Fruit fly (Drosophila melanogaster) S2 (cell line): ENCODE results near the gene GstD1.

Experiments used
- CG8478 ChIP-seq: fragments of >200 bp; optimal IDR thresholded peaks from 2 replicates; lab custom pipeline; 2018
- CTCF ChIP-seq, 2 experiments: fragments of >200 bp; optimal IDR thresholded peaks; 2 replicates each; lab custom pipeline; 2018

The GstD1 gene

DNA sequence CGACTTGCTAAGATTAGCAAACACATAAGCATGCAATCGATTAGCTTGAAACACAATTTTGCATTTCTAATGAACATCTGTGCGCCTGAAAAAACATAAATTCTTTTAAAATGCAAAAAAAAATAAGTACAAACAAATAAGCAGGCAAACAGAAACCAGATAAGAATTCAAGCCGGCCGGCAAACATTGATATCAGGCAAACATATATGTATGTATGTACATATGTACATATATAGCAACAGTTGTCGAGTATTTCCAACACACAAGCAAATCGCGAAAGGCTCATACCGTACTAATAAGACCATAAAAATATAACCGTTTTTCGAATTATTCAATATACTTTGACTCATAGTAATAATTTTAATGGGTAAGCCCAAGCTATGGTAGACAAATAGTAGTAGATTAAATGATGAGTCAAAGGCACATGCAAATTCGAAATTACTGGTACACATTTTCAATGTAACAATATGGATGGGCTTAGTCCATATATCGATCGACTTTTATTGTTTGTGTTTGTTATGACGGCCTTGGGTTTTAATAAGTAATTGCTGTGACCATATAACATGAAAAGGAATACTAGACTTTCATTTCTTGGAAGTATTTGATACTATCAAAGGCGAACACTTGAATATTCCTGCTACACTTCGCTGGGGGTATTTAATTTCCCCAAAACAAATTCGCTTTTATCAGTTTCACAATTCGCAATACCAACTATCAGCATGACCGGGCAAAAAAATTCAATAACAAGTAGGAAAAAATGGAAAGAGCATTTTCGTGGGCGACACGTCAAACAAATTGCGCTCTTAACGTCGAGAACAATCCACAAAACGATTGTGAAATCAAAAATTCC, 950 bp upstream of the GstD1 start:
- no peak for TF ChIP-seq CG8478 (lab: Kevin White, UChicago)
- TF ChIP-seq CTCF (optimal IDR thresholded peaks at IDR 0.05; lab: Kevin White, UChicago), result no peak

DNA sequence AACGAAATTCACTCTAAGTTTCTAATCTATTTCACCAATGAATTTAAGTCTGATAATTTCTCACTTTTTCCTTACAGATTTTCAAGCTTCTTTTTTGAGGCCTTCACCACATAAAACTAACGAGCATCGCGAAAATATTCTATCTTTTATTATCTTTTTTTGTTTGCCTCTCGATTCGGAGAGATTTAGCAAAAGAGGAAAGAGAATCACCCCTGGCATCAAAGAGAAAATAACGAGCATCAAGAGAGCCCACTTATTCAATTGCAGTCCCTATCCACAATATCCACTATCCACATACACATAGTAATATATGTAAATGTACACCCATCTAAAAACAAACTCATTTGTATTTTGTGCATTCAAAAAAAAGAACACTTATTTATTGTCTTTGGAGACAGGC, 1.6 kb downstream of the GstD1 start, which contains the start of gene GstD9:
GstD9 (minus strand) TSS at position 101 of the 400 bp plus-strand sequence.
- no peak for TF ChIP-seq CTCF (optimal IDR thresholded peaks at IDR 0.05; lab: Kevin White, UChicago)
- TF ChIP-seq CG8478 (lab: Kevin White, UChicago), result no peak

DNA sequence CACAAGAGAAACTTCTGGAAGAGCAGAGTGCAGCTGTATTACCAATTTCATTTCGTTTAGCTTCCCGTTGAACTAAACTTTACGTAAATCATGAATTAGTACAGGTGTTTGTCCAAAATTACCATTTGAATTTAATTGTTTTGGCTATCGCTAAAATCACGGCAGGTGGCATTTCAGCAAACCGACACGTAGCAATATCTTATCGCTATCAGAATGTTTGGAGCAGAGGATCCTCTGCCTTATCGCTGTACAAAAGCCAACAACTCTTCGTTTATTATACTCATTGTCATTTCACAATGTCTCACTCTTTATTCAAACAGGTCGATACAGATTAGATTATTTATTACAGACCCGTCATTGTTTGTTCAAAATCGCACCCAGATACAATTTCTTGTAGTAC, 3.2 kb downstream of the GstD1 start:
- no peak for TF ChIP-seq CG8478 (lab: Kevin White, UChicago)
- TF ChIP-seq CTCF (optimal IDR thresholded peaks at IDR 0.05; lab: Kevin White, UChicago), result no peak

DNA sequence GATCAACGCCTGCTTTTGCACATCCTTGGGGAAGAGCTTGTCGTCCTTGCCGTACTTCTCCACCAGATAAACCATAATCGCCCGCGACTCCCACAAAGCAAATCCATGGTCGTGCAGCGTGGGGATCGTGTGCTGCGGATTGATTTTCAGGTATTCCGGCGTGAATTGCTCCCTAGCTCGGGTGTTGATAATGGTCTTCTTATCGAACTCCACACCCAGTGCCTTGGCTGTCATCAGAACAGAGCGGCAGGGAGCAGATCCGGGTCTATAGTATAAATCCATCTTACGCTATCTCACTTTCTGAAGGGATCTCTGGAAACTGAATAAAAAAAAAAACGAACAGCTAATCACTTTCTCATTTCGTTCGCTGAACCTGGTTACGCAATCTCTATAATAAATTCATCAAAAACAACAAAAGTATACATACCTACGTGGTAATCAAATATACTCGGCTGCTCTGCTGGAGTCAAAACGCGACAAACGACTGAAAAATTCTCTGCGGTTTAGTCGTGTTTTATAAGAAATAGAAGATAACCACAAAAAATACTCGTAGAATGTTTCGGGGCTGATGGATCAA, 3.7 kb downstream of the GstD1 start, which contains the start of gene GstD10:
GstD10 (minus strand) TSS at position 472 of the 577 bp plus-strand sequence.
- no peak for TF ChIP-seq CTCF (optimal IDR thresholded peaks at IDR 0.05; lab: Kevin White, UChicago)
- TF ChIP-seq CG8478 (lab: Kevin White, UChicago), result no peak

- no peak for TF ChIP-seq CTCF (optimal IDR thresholded peaks at IDR 0.05; lab: Kevin White, UChicago)
- no peak for TF ChIP-seq CG8478 (lab: Kevin White, UChicago)
Observed at dm6 chr3R:12364580-12364979, 4.5 kb downstream of the GstD1 start, which contains the start of gene Tim17a1. Tim17a1 (minus strand) TSS chr3R:12364680.

DNA sequence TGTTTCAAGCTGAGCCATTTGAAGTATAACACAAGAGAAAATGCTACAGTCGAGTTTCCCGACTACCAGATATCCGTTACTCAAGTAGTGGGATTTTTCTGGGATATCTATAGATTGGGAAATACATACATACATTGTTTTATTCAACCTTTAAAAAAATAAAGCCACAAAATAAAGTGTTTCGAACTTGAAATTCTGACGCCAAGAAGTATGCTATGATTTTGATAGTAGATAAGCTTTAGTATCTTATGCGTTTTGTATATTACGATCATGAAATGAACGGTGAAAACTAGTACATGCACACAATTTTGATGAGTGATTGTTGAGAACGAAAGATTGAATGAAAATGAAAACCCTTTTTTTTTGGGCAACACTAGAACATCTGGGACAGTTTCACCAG, 5.5 kb downstream of the GstD1 start:
- TF ChIP-seq CTCF (optimal IDR thresholded peaks at IDR 0.05; lab: Kevin White, UChicago) (no peak), CG8478 (lab: Kevin White, UChicago) (no peak)

DNA sequence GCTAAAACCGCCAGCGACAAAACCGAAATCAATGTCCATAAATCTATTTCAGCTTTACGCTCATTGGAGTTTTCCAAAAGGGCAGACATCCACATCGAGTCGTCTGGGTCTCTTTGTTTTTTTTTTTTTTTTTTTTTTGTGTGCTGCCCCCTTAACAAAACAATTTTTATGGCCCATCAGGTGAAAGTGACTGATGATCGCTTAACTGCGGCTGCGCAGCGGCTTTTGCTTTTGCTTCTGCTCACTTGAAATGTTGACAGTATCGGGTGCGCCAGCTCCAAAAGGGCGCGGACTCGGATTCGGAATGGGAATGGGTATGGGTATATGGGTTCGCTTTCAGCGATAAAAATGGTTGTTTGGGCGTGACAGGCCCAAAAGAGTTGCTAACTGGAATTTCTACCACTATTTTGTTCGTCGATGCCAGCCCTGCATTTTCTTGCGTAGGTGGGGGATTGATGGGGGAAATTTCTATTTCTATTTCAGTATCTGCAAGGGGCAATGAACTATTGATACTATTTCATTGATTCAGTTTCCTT, 7.0 kb downstream of the GstD1 start:
- TF ChIP-seq CG8478 (lab: Kevin White, UChicago), result no peak
- no peak for TF ChIP-seq CTCF (optimal IDR thresholded peaks at IDR 0.05; lab: Kevin White, UChicago)

DNA sequence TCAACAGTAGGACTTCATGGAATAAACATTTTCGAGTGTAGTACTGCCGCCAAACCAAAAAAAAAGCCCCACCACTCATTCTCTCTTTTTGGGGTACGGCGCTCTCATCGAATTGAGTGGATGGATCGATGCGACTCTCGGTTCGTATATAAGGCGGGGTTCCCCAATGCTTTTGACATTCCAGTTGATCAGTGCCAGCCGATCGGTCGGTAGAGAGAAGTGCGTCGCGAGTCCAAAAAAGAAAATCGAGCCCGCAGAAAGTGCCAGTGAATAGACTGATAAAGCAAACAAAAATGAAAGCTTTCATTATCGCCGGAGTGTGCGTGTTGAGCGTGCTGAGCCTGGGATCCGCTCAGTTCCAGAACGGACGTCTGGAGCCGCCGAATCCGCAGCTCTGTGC, 9.2 kb downstream of the GstD1 start, which contains the start of gene CG4115:
CG4115 (plus strand) TSS at position 172 of the 400 bp plus-strand sequence.
- no peak for TF ChIP-seq CG8478 (lab: Kevin White, UChicago)
- no peak for TF ChIP-seq CTCF (optimal IDR thresholded peaks at IDR 0.05; lab: Kevin White, UChicago)

DNA sequence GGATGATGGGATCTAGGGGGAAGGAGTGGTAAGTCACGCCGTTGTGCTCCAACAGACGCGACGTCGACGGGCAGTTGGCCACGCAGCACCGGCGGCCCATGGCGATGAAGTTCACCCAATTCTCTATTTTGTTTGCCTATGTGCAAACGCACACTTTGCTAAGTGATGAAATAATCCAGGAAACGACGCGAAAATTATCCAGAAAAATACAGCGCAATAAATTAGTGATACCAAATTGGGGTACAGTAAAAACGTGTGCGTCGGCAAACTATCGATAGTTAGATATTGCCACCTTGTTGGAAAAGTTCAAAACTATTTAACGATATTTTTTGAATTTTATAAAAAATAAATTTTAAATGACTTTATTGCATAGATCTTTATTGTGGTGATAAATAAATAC, 13.0 kb downstream of the GstD1 start, which contains the start of gene MBD-R2:
MBD-R2 (minus strand) TSS at position 222 of the 400 bp plus-strand sequence.
- TF ChIP-seq CTCF (optimal IDR thresholded peaks at IDR 0.05; lab: Kevin White, UChicago) (peak in 1 of 2 experiments; percentile 29), CG8478 (lab: Kevin White, UChicago) (no peak)

DNA sequence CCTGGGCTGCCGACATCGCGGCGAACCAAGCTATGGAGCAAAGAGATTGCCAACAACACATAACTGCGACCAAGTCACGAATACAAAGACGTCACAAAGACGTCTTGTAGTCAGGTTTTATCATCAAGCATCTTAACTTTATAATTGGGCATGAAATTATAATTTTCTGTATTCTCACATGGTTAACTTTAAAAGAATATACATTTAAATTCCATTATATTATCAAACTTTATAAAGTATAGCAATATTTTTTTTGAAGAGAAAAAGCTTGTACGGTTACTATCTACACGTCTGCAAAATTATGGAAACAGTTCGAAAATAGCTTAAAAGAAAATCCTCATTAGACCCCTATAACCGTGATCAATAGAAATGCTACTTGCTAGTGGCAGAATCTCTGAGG, 17.1 kb downstream of the GstD1 start, which contains the start of gene CG10041:
CG10041 (minus strand) TSS at position 101 of the 400 bp plus-strand sequence.
- TF ChIP-seq CG8478 (lab: Kevin White, UChicago) (no peak), CTCF (optimal IDR thresholded peaks at IDR 0.05; lab: Kevin White, UChicago) (no peak)

DNA sequence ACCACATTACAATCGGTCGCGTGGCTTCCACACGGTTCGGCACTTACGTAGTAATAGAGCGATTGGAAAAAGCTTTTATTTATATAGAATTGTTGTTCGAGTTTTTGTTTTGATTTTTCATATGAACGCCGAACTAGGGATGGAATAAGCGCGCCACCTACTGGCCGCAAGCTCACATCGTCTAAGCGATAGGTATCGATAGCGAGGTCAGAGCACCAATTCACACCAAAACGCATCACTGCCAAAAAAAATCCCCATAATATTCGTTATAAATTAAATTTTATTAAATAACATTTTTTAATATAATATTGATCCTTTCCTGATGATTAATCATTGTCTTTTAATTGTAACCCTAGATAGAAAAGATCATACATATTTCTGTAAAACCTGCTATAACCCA, 18.6 kb downstream of the GstD1 start, which contains the start of gene CG10038:
CG10038 (minus strand) TSS at position 148 of the 400 bp plus-strand sequence.
- peak; percentile 57 to 85 for TF ChIP-seq CTCF (optimal IDR thresholded peaks at IDR 0.05; lab: Kevin White, UChicago)
- no peak for TF ChIP-seq CG8478 (lab: Kevin White, UChicago)

DNA sequence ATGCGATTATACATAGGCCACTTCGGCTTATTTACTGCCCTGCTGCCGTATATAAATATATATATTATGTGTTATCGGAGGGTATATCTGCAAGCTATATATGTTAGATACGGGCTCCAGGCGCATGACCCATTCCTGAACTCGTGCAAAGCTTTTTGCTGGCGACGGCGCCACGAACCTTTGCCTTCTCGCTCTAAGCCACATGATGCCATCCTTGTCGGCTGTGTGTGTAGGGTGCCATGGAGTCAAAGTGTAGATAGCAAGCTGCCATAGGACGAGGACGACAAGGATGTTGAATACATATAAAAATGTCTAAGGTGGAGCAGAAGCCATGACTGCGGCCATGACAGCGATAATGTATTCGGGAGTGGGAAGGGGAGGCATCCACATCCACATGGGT, 21.4 kb downstream of the GstD1 start:
- no peak for TF ChIP-seq CTCF (optimal IDR thresholded peaks at IDR 0.05; lab: Kevin White, UChicago)
- no peak for TF ChIP-seq CG8478 (lab: Kevin White, UChicago)

dm6 chr3R:12345989-12346388, 23.1 kb downstream of the GstD1 start:
- TF ChIP-seq CG8478 (lab: Kevin White, UChicago) (no peak), CTCF (optimal IDR thresholded peaks at IDR 0.05; lab: Kevin White, UChicago) (no peak)

- TF ChIP-seq CG8478 (lab: Kevin White, UChicago), result no peak
- no peak for TF ChIP-seq CTCF (optimal IDR thresholded peaks at IDR 0.05; lab: Kevin White, UChicago)
Observed at dm6 chr3R:12344914-12345549, 24.0 kb downstream of the GstD1 start.
